Worm (Caenorhabditis elegans) whole organism, L4 larva: ENCODE measurements around the gene K07C11.10.

Source experiments
- F37D6.2 ChIP-seq: sonication (generic microtip); optimal IDR thresholded peaks from 2 replicates; lab custom pipeline; 2016; ENCODE audit warnings: mild to moderate bottlenecking, missing genetic modification characterization, missing compliant biosample characterization
- F44E2.7 ChIP-seq: fragments of 200-800 bp; sonication (Bioruptor generic); IDR thresholded peaks from 2 replicates; pipeline ENCODE4 v2.1.2; 2022; ENCODE audit warnings: missing genetic modification characterization, missing compliant biosample characterization
- F49E8.2 ChIP-seq: sonication (generic microtip); optimal IDR thresholded peaks from 2 replicates; lab custom pipeline; 2016; ENCODE audit warnings: missing compliant biosample characterization, mild to moderate bottlenecking, missing genetic modification characterization, borderline replicate concordance
- T20F7.1 ChIP-seq: fragments of 200-800 bp; sonication (Bioruptor generic); optimal IDR thresholded peaks from 2 replicates; lab custom pipeline; 2018; ENCODE audit warnings: mild to moderate bottlenecking, missing genetic modification characterization, missing compliant biosample characterization
- Y48G9A.11 ChIP-seq: fragments of 200-800 bp; sonication (Bioruptor generic); IDR thresholded peaks from 2 replicates; pipeline ENCODE4 v1.3.6; 2022; ENCODE audit warnings: missing genetic modification reagents, missing genetic modification characterization, missing compliant biosample characterization
- Y75B8A.6 ChIP-seq: fragments of 200-800 bp; sonication (Bioruptor generic); IDR thresholded peaks from 2 replicates; pipeline ENCODE4 v1.3.6; 2022; ENCODE audit warnings: missing genetic modification reagents, missing genetic modification characterization, missing compliant biosample characterization
- ama-1 ChIP-seq: fragments of 150-350 bp; optimal IDR thresholded peaks from 2 replicates; lab custom pipeline; 2014; ENCODE audit warnings: inconsistent platforms, mixed read lengths
- attf-4 ChIP-seq: sonication (generic microtip); optimal IDR thresholded peaks from 3 replicates; lab custom pipeline; 2017; ENCODE audit warnings: missing biosample characterization, missing genetic modification characterization
- ceh-20 ChIP-seq: fragments of 200-800 bp; sonication (Bioruptor generic); IDR thresholded peaks from 2 replicates; pipeline ENCODE4 v1.3.6; 2022; ENCODE audit warnings: missing genetic modification reagents, missing genetic modification characterization, missing compliant biosample characterization
- ceh-28 ChIP-seq: fragments of 150-350 bp; optimal IDR thresholded peaks from 2 replicates; lab custom pipeline; 2014; ENCODE audit warnings: missing biosample characterization, missing genetic modification reagents, missing genetic modification characterization
- ceh-44 ChIP-seq: fragments of 200-800 bp; sonication (Bioruptor generic); IDR thresholded peaks from 2 replicates; pipeline ENCODE4 v1.3.6; 2022; ENCODE audit warnings: missing genetic modification reagents, missing genetic modification characterization, missing compliant biosample characterization
- cey-2 ChIP-seq: sonication (generic microtip); optimal IDR thresholded peaks from 3 replicates; lab custom pipeline; 2017; ENCODE audit warnings: missing genetic modification characterization, mild to moderate bottlenecking, missing compliant biosample characterization, antibody characterized with exemption, borderline replicate concordance; ENCODE audit not compliant: insufficient read depth
- daf-16 ChIP-seq, 3 experiments: sonication (generic microtip); optimal IDR thresholded peaks; 2 replicates each; lab custom pipeline; 2016 to 2017; ENCODE audit warnings: missing genetic modification characterization in 3 of 3, missing genetic modification reagents in 3 of 3, mild to moderate bottlenecking in 2 of 3, missing compliant biosample characterization in 2 of 3, missing biosample characterization in 1 of 3, moderate library complexity in 1 of 3
- dmd-8 ChIP-seq: fragments of 200-800 bp; sonication (Bioruptor generic); IDR thresholded peaks from 2 replicates; pipeline ENCODE4 v1.3.6; 2022; ENCODE audit warnings: missing genetic modification characterization, missing compliant biosample characterization
- dmd-9 ChIP-seq: fragments of 200-800 bp; sonication (Bioruptor generic); IDR thresholded peaks from 2 replicates; pipeline ENCODE4 v1.3.6; 2022; ENCODE audit warnings: missing genetic modification reagents, missing genetic modification characterization, missing compliant biosample characterization
- dpl-1 ChIP-seq: fragments of 150-350 bp; optimal IDR thresholded peaks from 2 replicates; lab custom pipeline; 2014; ENCODE audit warnings: missing biosample characterization, missing genetic modification reagents, missing genetic modification characterization
- duxl-1 ChIP-seq: sonication (generic microtip); optimal IDR thresholded peaks from 2 replicates; lab custom pipeline; 2016; ENCODE audit warnings: mild to moderate bottlenecking, missing genetic modification characterization, moderate library complexity, missing compliant biosample characterization; ENCODE audit not compliant: poor library complexity
- dve-1 ChIP-seq: sonication (generic microtip); optimal IDR thresholded peaks from 2 replicates; lab custom pipeline; 2017; ENCODE audit warnings: antibody characterized with exemption, mild to moderate bottlenecking, missing genetic modification characterization, missing compliant biosample characterization; ENCODE audit not compliant: insufficient read depth
- egl-27 ChIP-seq: sonication (generic microtip); optimal IDR thresholded peaks from 3 replicates; lab custom pipeline; 2017; ENCODE audit warnings: missing biosample characterization, missing genetic modification reagents, missing genetic modification characterization
- fos-1 ChIP-seq: fragments of 150-350 bp; optimal IDR thresholded peaks from 2 replicates; lab custom pipeline; 2014; ENCODE audit warnings: missing biosample characterization, missing genetic modification characterization
- hlh-30 ChIP-seq: sonication (generic microtip); optimal IDR thresholded peaks from 2 replicates; lab custom pipeline; 2017; ENCODE audit warnings: antibody characterized with exemption, mild to moderate bottlenecking, missing genetic modification characterization, missing compliant biosample characterization; ENCODE audit not compliant: insufficient read depth
- jun-1 ChIP-seq: fragments of 150-350 bp; optimal IDR thresholded peaks from 2 replicates; lab custom pipeline; 2014; ENCODE audit warnings: missing biosample characterization, missing genetic modification reagents, missing genetic modification characterization
- lin-15B ChIP-seq: fragments of 150-350 bp; sonication (generic microtip); optimal IDR thresholded peaks from 3 replicates; lab custom pipeline; 2014; ENCODE audit warnings: missing biosample characterization, missing genetic modification characterization
- lin-29 ChIP-seq: fragments of 200-800 bp; sonication (Bioruptor generic); IDR thresholded peaks from 2 replicates; pipeline ENCODE4 v1.3.6; 2022; ENCODE audit warnings: missing genetic modification reagents, missing genetic modification characterization, missing compliant biosample characterization
- lin-38 ChIP-seq: fragments of 200-800 bp; sonication (Bioruptor generic); IDR thresholded peaks from 2 replicates; pipeline ENCODE4 v1.3.6; 2022; ENCODE audit warnings: missing genetic modification reagents, missing genetic modification characterization, missing compliant biosample characterization
- lsy-2 ChIP-seq, 2 experiments: fragments of 150-350 bp in 1 of 2; sonication (generic microtip) in 1 of 2; optimal IDR thresholded peaks; 2 replicates each; lab custom pipeline; 2014 to 2017; ENCODE audit warnings: missing biosample characterization in 2 of 2, missing genetic modification characterization in 2 of 2
- mdt-29 ChIP-seq: fragments of 200-800 bp; sonication (Bioruptor generic); IDR thresholded peaks from 2 replicates; pipeline ENCODE4 v1.3.6; 2022; ENCODE audit warnings: missing genetic modification reagents, missing genetic modification characterization, missing compliant biosample characterization
- mep-1 ChIP-seq: fragments of 150-350 bp; sonication (generic microtip); optimal IDR thresholded peaks from 3 replicates; lab custom pipeline; 2014; ENCODE audit warnings: missing biosample characterization, missing genetic modification characterization
- mes-2 ChIP-seq: sonication (generic microtip); optimal IDR thresholded peaks from 2 replicates; lab custom pipeline; 2016; ENCODE audit warnings: missing genotype, mild to moderate bottlenecking, missing genetic modification characterization, missing compliant biosample characterization; ENCODE audit not compliant: poor library complexity, severe bottlenecking
- nhr-11 ChIP-seq: fragments of 150-350 bp; optimal IDR thresholded peaks from 2 replicates; lab custom pipeline; 2014; ENCODE audit warnings: missing biosample characterization, missing genetic modification characterization
- nhr-111 ChIP-seq: fragments of 200-800 bp; sonication (Bioruptor generic); optimal IDR thresholded peaks from 2 replicates; lab custom pipeline; 2018; ENCODE audit warnings: mild to moderate bottlenecking, missing genetic modification characterization, missing compliant biosample characterization
- nhr-25 ChIP-seq: sonication (generic microtip); optimal IDR thresholded peaks from 2 replicates; lab custom pipeline; 2017; ENCODE audit warnings: missing genetic modification characterization, mild to moderate bottlenecking, missing compliant biosample characterization, antibody characterized with exemption, moderate library complexity, borderline replicate concordance; ENCODE audit not compliant: insufficient read depth
- nhr-77 ChIP-seq: fragments of 150-350 bp; optimal IDR thresholded peaks from 2 replicates; lab custom pipeline; 2014; ENCODE audit warnings: missing biosample characterization, missing genetic modification characterization
- php-3 ChIP-seq: fragments of 200-800 bp; sonication (Bioruptor generic); IDR thresholded peaks from 2 replicates; pipeline ENCODE4 v1.3.6; 2022; ENCODE audit warnings: missing genetic modification reagents, missing genetic modification characterization, missing compliant biosample characterization
- pqm-1 ChIP-seq: sonication (generic microtip); optimal IDR thresholded peaks from 2 replicates; lab custom pipeline; 2017; ENCODE audit warnings: missing biosample characterization, missing genetic modification characterization
- sdz-12 ChIP-seq: fragments of 200-800 bp; sonication (Bioruptor generic); optimal IDR thresholded peaks from 2 replicates; lab custom pipeline; 2018; ENCODE audit warnings: mild to moderate bottlenecking, missing genetic modification characterization, missing compliant biosample characterization
- set-16 ChIP-seq: fragments of 200-800 bp; sonication (Bioruptor generic); IDR thresholded peaks from 2 replicates; pipeline ENCODE4 v1.3.6; 2022; ENCODE audit warnings: missing genetic modification reagents, missing genetic modification characterization, missing compliant biosample characterization
- snpc-4 ChIP-seq: fragments of 150-350 bp; optimal IDR thresholded peaks from 2 replicates; lab custom pipeline; 2014; ENCODE audit warnings: missing biosample characterization, missing genetic modification characterization
- spr-3 ChIP-seq: fragments of 200-800 bp; sonication (Bioruptor generic); optimal IDR thresholded peaks from 2 replicates; lab custom pipeline; 2018; ENCODE audit warnings: mild to moderate bottlenecking, missing genetic modification characterization, missing compliant biosample characterization
- unc-39 ChIP-seq: sonication (generic microtip); optimal IDR thresholded peaks from 2 replicates; lab custom pipeline; 2017; ENCODE audit warnings: missing biosample characterization, missing genetic modification characterization
- unc-62 ChIP-seq, 3 experiments: fragments of 150-350 bp in 1 of 3; sonication (generic microtip); optimal IDR thresholded peaks in 2 of 3; peaks in 1 of 3; 1 replicate in 1 of 3; 2 replicates in 2 of 3; lab custom pipeline; 2014 to 2017; ENCODE audit warnings: missing biosample characterization in 3 of 3, missing genetic modification characterization in 3 of 3, missing genetic modification reagents in 3 of 3, missing genotype in 1 of 3
- vab-7 ChIP-seq: fragments of 200-800 bp; sonication (Bioruptor generic); IDR thresholded peaks from 2 replicates; pipeline ENCODE4 v1.3.6; 2022; ENCODE audit warnings: missing genetic modification reagents, missing genetic modification characterization, missing compliant biosample characterization
- ztf-11 ChIP-seq: fragments of 150-350 bp; optimal IDR thresholded peaks from 2 replicates; lab custom pipeline; 2014; ENCODE audit warnings: missing biosample characterization, missing genetic modification characterization
- ztf-7 ChIP-seq: fragments of 150-350 bp; optimal IDR thresholded peaks from 2 replicates; lab custom pipeline; 2014; ENCODE audit warnings: missing biosample characterization, missing genetic modification characterization

Gene K07C11.10

ce11 chrV:8223417-8223816 lies 3.3 kb downstream of the K07C11.10 start:
- TF ChIP-seq attf-4 (no peak), lin-38 (GFP tag; lab: Robert Waterston, UW) (peak; percentile 38), F49E8.2 (tag; lab: Kevin White, UChicago) (peak; percentile 9), dmd-8 (GFP tag; lab: Robert Waterston, UW) (no peak), snpc-4 (tag; lab: Kevin White, UChicago) (no peak)

- TF ChIP-seq ceh-28 (no peak), dmd-9 (no peak), daf-16 (GFP tag; optimal IDR thresholded peaks at IDR 0.05; lab: Kevin White, UChicago) (no peak), daf-16 (tag; optimal IDR thresholded peaks at IDR 0.05; lab: Kevin White, UChicago) (peak; percentile 3), Y48G9A.11 (GFP tag; lab: Robert Waterston, UW) (peak; percentile 86), Y75B8A.6 (GFP tag; lab: Robert Waterston, UW) (no peak), T20F7.1 (GFP tag; lab: Kevin White, UChicago) (peak; percentile 94), dpl-1 (GFP tag; lab: Kevin White, UChicago) (peak; percentile 57), hlh-30 (tag; lab: Kevin White, UChicago) (no peak), nhr-11 (tag; lab: Kevin White, UChicago) (no peak), ama-1 (lab: Kevin White, UChicago) (no peak), set-16 (no peak), lsy-2 (tag; optimal IDR thresholded peaks at IDR 0.05; lab: Kevin White, UChicago) (peak in 1 of 2 experiments; percentile 29), mes-2 (tag; lab: Kevin White, UChicago) (peak; percentile 47)
Measured at ce11 chrV:8221083-8221538, 5.6 kb downstream of the K07C11.10 start, which contains the start of the genes cogc-6 and air-1. Gene cogc-6, minus strand, starts transcription at chrV:8221316. Gene air-1, plus strand, starts transcription at chrV:8221488.

- TF ChIP-seq unc-62 (GFP tag; optimal IDR thresholded peaks at IDR 0.05 in 1 of 2; lab: Kevin White, UChicago) (peak in 1 of 2 experiments; percentile 96), unc-62 (tag; optimal IDR thresholded peaks at IDR 0.05; lab: Kevin White, UChicago) (no peak), ceh-44 (GFP tag; lab: Robert Waterston, UW) (no peak), dmd-9 (no peak), mdt-29 (GFP tag; lab: Robert Waterston, UW) (no peak), mep-1 (no peak), dve-1 (tag; lab: Kevin White, UChicago) (no peak), nhr-25 (tag; lab: Kevin White, UChicago) (no peak)
- TF ChIP-seq, all 104 proteins: peak for 1
Measured at ce11 chrV:8219550-8219949, 7.2 kb downstream of the K07C11.10 start.

ce11 chrV:8217661-8218265 lies 8.9 kb downstream of the K07C11.10 start, which contains the start of gene K07C11.8:
Gene K07C11.8, minus strand, starts transcription at chrV:8217884.
- TF ChIP-seq pqm-1 (tag; lab: Kevin White, UChicago) = no peak
- no peak for TF ChIP-seq spr-3
- TF ChIP-seq lin-29 (GFP tag; lab: Robert Waterston, UW) = no peak
- no peak for TF ChIP-seq dmd-8 (GFP tag; lab: Robert Waterston, UW)
- TF ChIP-seq lin-15B (tag; lab: Kevin White, UChicago) = no peak
- TF ChIP-seq ztf-11 (tag; lab: Kevin White, UChicago) = no peak
- no peak for TF ChIP-seq cey-2 (tag; lab: Kevin White, UChicago)
- TF ChIP-seq nhr-77 = no peak
- TF ChIP-seq sdz-12 = no peak
- TF ChIP-seq F37D6.2 (tag; lab: Kevin White, UChicago) = no peak
- no peak for TF ChIP-seq nhr-111 (GFP tag; lab: Kevin White, UChicago)
- no peak for TF ChIP-seq snpc-4 (tag; lab: Kevin White, UChicago)
- TF ChIP-seq php-3 (GFP tag; lab: Robert Waterston, UW) = no peak
- no peak for TF ChIP-seq unc-39 (tag; lab: Kevin White, UChicago)
- TF ChIP-seq ceh-20 = no peak
- no peak for TF ChIP-seq ztf-7
- no peak for TF ChIP-seq F44E2.7 (GFP tag; lab: Robert Waterston, UW)
- no peak for TF ChIP-seq duxl-1 (tag; lab: Kevin White, UChicago)
- no peak for TF ChIP-seq egl-27 (tag; lab: Kevin White, UChicago)
- TF ChIP-seq vab-7 (GFP tag; lab: Robert Waterston, UW) = no peak
- no peak for TF ChIP-seq jun-1 (tag; lab: Kevin White, UChicago)
- no peak for TF ChIP-seq fos-1 (tag; lab: Kevin White, UChicago)
